Fruit fly (Drosophila melanogaster) whole organism, embryonic: ENCODE results near the gene mTerf3.
"Not testable (repeated sequence)": the region's sequence is repeated elsewhere in the genome, so short reads cannot be mapped to it uniquely, and the experiment has no call there.

Source experiments
- CG10147 ChIP-seq: fragments of 200-800 bp; sonication (Bioruptor generic); optimal IDR thresholded peaks from 2 replicates; lab custom pipeline; 2019; ENCODE audit warnings: missing biosample characterization, mild to moderate bottlenecking, missing genetic modification characterization, moderate library complexity
- chm ChIP-seq: fragments of 200-800 bp; sonication (Bioruptor generic); IDR thresholded peaks from 2 replicates; pipeline ENCODE4 v1.3.6; 2022; ENCODE audit warnings: missing biosample characterization, missing genetic modification characterization
- fu2 ChIP-seq: fragments of 200-800 bp; sonication (Bioruptor generic); optimal IDR thresholded peaks from 2 replicates; lab custom pipeline; 2016; ENCODE audit warnings: missing biosample characterization, missing genetic modification characterization
- grn ChIP-seq: fragments of 200-800 bp; sonication (Bioruptor generic); optimal IDR thresholded peaks from 3 replicates; lab custom pipeline; 2017; ENCODE audit warnings: missing biosample characterization, missing genetic modification characterization

DNA sequence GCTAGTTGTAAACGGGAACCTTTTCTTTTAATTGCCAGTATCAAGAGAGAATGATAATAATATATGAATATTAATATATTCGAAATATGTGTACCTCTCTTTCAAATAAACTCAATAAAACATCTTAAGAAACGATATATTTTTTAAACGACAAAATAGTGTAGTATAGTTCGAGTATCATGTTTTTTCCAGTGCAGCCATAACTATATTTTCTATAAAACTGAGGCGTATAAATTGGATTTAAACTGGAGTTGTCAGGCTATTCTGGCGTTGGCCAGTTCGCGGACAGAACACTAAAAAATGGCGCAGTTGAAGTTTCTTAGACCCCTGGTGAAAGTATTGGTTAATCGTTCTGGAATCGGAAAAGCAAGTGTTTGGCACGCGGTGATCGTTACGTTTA is 16.7 kb downstream of the mTerf3 start, which contains the start of gene CG17637:
- TF ChIP-seq chm (GFP tag; lab: Robert Waterston, UW); CG10147; fu2 (GFP tag; lab: Kevin White, UChicago); grn (GFP tag; lab: Kevin White, UChicago): not testable (repeated sequence)
